Fruit fly (Drosophila melanogaster): Measurements from ENCODE around the gene CG15034.

DNA sequence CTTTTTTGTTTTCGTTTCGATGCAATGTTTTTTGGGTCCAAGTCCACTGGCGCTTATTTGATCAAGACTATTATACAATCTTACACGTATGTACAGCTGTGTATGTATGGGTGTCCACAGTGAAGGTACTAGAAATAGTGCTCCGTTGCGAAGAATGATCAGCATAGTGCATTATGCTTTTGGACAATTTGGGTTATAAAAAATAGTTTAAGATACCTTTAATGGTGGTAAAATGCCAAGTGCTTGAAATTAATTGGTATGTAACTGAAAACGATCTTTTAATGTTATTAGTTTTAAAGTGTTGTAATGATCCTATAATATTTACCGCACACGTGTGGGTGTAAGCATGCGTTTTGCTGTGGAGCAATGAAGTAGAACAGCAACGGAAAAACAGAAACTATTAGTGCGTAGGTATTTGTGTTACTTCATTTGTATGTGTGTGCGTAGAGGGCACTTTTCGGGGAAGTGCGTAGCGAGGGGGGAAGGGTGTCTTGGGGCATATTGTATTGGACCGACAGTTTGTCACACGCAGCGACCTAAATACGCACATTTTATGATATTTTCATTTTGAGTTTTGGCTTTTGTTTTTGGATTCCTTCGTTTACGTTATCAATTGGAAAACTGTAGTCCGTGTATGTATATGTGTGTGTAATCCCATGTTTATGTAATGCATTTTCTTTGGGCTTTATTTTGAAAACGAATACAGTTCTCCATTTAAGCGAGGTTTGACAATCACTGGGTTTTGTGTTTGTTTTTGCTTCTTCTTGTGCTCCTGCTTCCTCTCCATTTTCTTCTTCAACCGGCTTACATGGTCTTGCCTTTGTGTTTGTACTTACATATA, 11.0 kb downstream of the CG15034 start:
- TF ChIP-seq pan (optimal IDR thresholded peaks at IDR 0.05) = no peak
- no peak for TF ChIP-seq EcR (GFP tag; optimal IDR thresholded peaks at IDR 0.05)
- TF ChIP-seq CG8478 (optimal IDR thresholded peaks at IDR 0.05) = no peak
- no peak for TF ChIP-seq psq (optimal IDR thresholded peaks at IDR 0.05)
- no peak for TF ChIP-seq Dll (optimal IDR thresholded peaks at IDR 0.05)
